Fruit fly (Drosophila melanogaster): ENCODE results near the gene gammaCOP.
A peak's percentile ranks its signal among the peaks of the same experiment; 100 is the strongest.

The gammaCOP gene

dm6 chr3R:31610639-31611594 is 39.0 kb downstream of the gammaCOP start, which contains the start of gene Med:
Gene Med (plus strand): TSS chr3R:31611046.
- TF ChIP-seq CG7045 (GFP tag; optimal IDR thresholded peaks at IDR 0.05) (no peak), CG1620 (GFP tag; optimal IDR thresholded peaks at IDR 0.05) (no peak), tj (GFP tag; optimal IDR thresholded peaks at IDR 0.05) (peak; percentile 39), cnc (optimal IDR thresholded peaks at IDR 0.05) (no peak), CG12768 (GFP tag; optimal IDR thresholded peaks at IDR 0.05) (no peak), kay (GFP tag; ENCODE audit: borderline replicate concordance) (no peak), Clk (GFP tag; optimal IDR thresholded peaks at IDR 0.05) (no peak), CG5204 (GFP tag; optimal IDR thresholded peaks at IDR 0.05) (no peak), Crg-1 (GFP tag; optimal IDR thresholded peaks at IDR 0.05) (no peak), Hr96 (GFP tag; optimal IDR thresholded peaks at IDR 0.05) (no peak), CG11617 (GFP tag; optimal IDR thresholded peaks at IDR 0.05) (peak; percentile 15), CG7101 (tag; optimal IDR thresholded peaks at IDR 0.05) (peak; percentile 13), CG33017 (tag; optimal IDR thresholded peaks at IDR 0.05) (no peak), cic (GFP tag; optimal IDR thresholded peaks at IDR 0.05) (peak; percentile 58), bab1 (GFP tag; optimal IDR thresholded peaks at IDR 0.05) (peak; percentile 2), toe (GFP tag; optimal IDR thresholded peaks at IDR 0.05) (no peak), ovo (GFP tag; optimal IDR thresholded peaks at IDR 0.05) (no peak), pad (GFP tag; optimal IDR thresholded peaks at IDR 0.05) (peak; percentile 29), CG14711 (tag; optimal IDR thresholded peaks at IDR 0.05) (no peak), Mnt (GFP tag; optimal IDR thresholded peaks at IDR 0.05) (peak; percentile 21)

DNA sequence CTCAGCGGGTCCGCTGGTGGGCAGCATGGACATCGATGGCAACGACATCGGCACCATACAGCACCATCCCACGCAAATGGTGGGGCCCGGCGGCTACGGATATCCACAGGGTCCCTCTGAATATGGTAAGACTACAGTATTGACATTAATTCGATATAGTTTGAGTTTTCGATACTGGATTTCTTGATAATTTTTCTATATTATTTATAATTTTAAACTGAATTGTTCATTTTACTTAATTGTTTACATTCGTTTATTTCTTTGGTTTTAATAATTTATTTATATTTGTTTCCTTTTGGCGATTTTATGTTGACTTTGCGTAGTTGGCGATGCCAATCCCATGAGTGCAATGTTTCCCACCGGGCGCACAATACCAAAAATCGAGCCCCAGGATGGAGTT is 40.6 kb downstream of the gammaCOP start, which contains the start of gene CycG:
TSS of gene CycG (minus strand) at position 101 of the 400 bp plus-strand sequence.
- TF ChIP-seq bab1 (GFP tag; optimal IDR thresholded peaks at IDR 0.05) (no peak), CG14711 (tag; optimal IDR thresholded peaks at IDR 0.05) (no peak), Mnt (GFP tag; optimal IDR thresholded peaks at IDR 0.05) (no peak), CG7045 (GFP tag; optimal IDR thresholded peaks at IDR 0.05) (no peak), CG5204 (GFP tag; optimal IDR thresholded peaks at IDR 0.05) (no peak), tj (GFP tag; optimal IDR thresholded peaks at IDR 0.05) (no peak), pad (GFP tag; optimal IDR thresholded peaks at IDR 0.05) (no peak), Crg-1 (GFP tag; optimal IDR thresholded peaks at IDR 0.05) (no peak), toe (GFP tag; optimal IDR thresholded peaks at IDR 0.05) (no peak), Hr96 (GFP tag; optimal IDR thresholded peaks at IDR 0.05) (no peak), Clk (GFP tag; optimal IDR thresholded peaks at IDR 0.05) (no peak), CG12768 (GFP tag; optimal IDR thresholded peaks at IDR 0.05) (no peak), kay (GFP tag; ENCODE audit: borderline replicate concordance) (no peak), CG33017 (tag; optimal IDR thresholded peaks at IDR 0.05) (no peak), CG11617 (GFP tag; optimal IDR thresholded peaks at IDR 0.05) (no peak), cic (GFP tag; optimal IDR thresholded peaks at IDR 0.05) (no peak), CG1620 (GFP tag; optimal IDR thresholded peaks at IDR 0.05) (no peak), CG7101 (tag; optimal IDR thresholded peaks at IDR 0.05) (no peak)

DNA sequence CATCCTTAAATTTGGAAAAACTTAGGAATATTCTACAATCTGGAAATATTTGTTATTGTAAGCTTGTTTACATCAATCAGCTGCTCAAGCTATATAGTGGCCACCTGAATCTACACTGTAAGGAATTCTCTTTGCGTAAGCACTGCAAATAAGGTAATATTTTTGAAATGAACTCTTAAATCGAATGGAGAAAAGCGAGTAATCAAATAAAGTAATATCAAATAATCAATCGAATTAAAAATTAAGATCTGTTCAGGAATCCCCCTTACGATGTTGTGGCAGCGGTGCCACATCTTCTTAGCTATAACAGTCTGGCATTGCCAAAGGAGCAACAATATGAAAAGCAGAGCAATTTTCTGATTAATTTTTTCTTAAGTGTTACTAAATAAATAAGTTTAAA is 44.1 kb downstream of the gammaCOP start, which contains the start of the genes Mnat9 and CG1792:
TSS of gene Mnat9 (minus strand) at position 160 of the 400 bp plus-strand sequence.
TSS of gene CG1792 (plus strand) at position 303 of the 400 bp plus-strand sequence.
- no peak for TF ChIP-seq kay (GFP tag; ENCODE audit: borderline replicate concordance)
- peak; percentile 99 for TF ChIP-seq bab1 (GFP tag; optimal IDR thresholded peaks at IDR 0.05)
- TF ChIP-seq CG14711 (tag; optimal IDR thresholded peaks at IDR 0.05) = peak; percentile 97
- peak; percentile 97 for TF ChIP-seq CG33017 (tag; optimal IDR thresholded peaks at IDR 0.05)
- peak; percentile 87 for TF ChIP-seq tj (GFP tag; optimal IDR thresholded peaks at IDR 0.05)
- peak; percentile 97 for TF ChIP-seq CG11617 (GFP tag; optimal IDR thresholded peaks at IDR 0.05)
- TF ChIP-seq Crg-1 (GFP tag; optimal IDR thresholded peaks at IDR 0.05) = peak; percentile 97
- TF ChIP-seq cnc (optimal IDR thresholded peaks at IDR 0.05) = no peak
- peak; percentile 87 for TF ChIP-seq ovo (GFP tag; optimal IDR thresholded peaks at IDR 0.05)
- peak; percentile 95 for TF ChIP-seq Clk (GFP tag; optimal IDR thresholded peaks at IDR 0.05)
- TF ChIP-seq Mnt (GFP tag; optimal IDR thresholded peaks at IDR 0.05) = peak; percentile 88
- peak; percentile 98 for TF ChIP-seq CG12768 (GFP tag; optimal IDR thresholded peaks at IDR 0.05)
- TF ChIP-seq CG7101 (tag; optimal IDR thresholded peaks at IDR 0.05) = peak; percentile 98
- TF ChIP-seq toe (GFP tag; optimal IDR thresholded peaks at IDR 0.05) = peak; percentile 98
- TF ChIP-seq CG1620 (GFP tag; optimal IDR thresholded peaks at IDR 0.05) = peak; percentile 99
- TF ChIP-seq cic (GFP tag; optimal IDR thresholded peaks at IDR 0.05) = peak; percentile 80
- TF ChIP-seq CG7045 (GFP tag; optimal IDR thresholded peaks at IDR 0.05) = peak; percentile 98
- peak; percentile 97 for TF ChIP-seq CG5204 (GFP tag; optimal IDR thresholded peaks at IDR 0.05)
- peak; percentile 88 for TF ChIP-seq pad (GFP tag; optimal IDR thresholded peaks at IDR 0.05)
- TF ChIP-seq Hr96 (GFP tag; optimal IDR thresholded peaks at IDR 0.05) = peak; percentile 95

DNA sequence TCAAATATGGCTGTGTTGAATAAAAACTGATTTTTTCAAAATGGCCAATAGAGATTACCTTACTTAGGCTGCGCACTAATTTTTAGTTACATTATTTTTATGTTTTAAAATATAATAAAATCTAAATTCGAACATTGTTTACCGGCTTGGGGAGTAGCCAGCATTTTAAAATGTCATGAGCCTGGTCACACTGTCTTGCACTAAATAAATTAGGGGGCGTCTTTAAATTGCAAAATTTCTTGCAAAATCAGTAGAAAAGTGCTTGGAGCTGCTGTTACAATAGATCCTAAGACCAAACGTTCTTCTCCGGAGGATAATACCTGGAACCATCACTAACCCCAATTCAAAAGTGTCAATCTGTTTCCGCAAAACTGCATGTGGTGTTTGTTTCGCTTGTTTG is 45.9 kb downstream of the gammaCOP start, which contains the start of gene pasha:
TSS of gene pasha (plus strand) at position 177 of the 400 bp plus-strand sequence.
- TF ChIP-seq tj (GFP tag; optimal IDR thresholded peaks at IDR 0.05) = no peak
- TF ChIP-seq bab1 (GFP tag; optimal IDR thresholded peaks at IDR 0.05) = peak; percentile 34
- TF ChIP-seq CG1620 (GFP tag; optimal IDR thresholded peaks at IDR 0.05) = no peak
- no peak for TF ChIP-seq CG14711 (tag; optimal IDR thresholded peaks at IDR 0.05)
- no peak for TF ChIP-seq Hr96 (GFP tag; optimal IDR thresholded peaks at IDR 0.05)
- no peak for TF ChIP-seq cnc (optimal IDR thresholded peaks at IDR 0.05)

dm6 chr3R:31621814-31622213 is 49.9 kb downstream of the gammaCOP start, which contains the start of gene kek6:
Gene kek6 (plus strand): TSS chr3R:31622136.
- TF ChIP-seq CG12768 (GFP tag; optimal IDR thresholded peaks at IDR 0.05) (no peak), CG1620 (GFP tag; optimal IDR thresholded peaks at IDR 0.05) (no peak), Clk (GFP tag; optimal IDR thresholded peaks at IDR 0.05) (no peak), CG33017 (tag; optimal IDR thresholded peaks at IDR 0.05) (no peak), CG7101 (tag; optimal IDR thresholded peaks at IDR 0.05) (no peak), bab1 (GFP tag; optimal IDR thresholded peaks at IDR 0.05) (no peak), kay (GFP tag; ENCODE audit: borderline replicate concordance) (no peak), Mnt (GFP tag; optimal IDR thresholded peaks at IDR 0.05) (no peak), toe (GFP tag; optimal IDR thresholded peaks at IDR 0.05) (no peak), cnc (optimal IDR thresholded peaks at IDR 0.05) (no peak), Crg-1 (GFP tag; optimal IDR thresholded peaks at IDR 0.05) (no peak), CG5204 (GFP tag; optimal IDR thresholded peaks at IDR 0.05) (no peak), pad (GFP tag; optimal IDR thresholded peaks at IDR 0.05) (no peak), cic (GFP tag; optimal IDR thresholded peaks at IDR 0.05) (no peak), CG7045 (GFP tag; optimal IDR thresholded peaks at IDR 0.05) (no peak), ovo (GFP tag; optimal IDR thresholded peaks at IDR 0.05) (no peak), CG11617 (GFP tag; optimal IDR thresholded peaks at IDR 0.05) (no peak)

Measured in whole organism, adult.